Worm (Caenorhabditis elegans): ENCODE data around the gene lys-3.

Gene lys-3

ce11 chrV:10283444-10283843, at the start of gene lys-3:
Gene lys-3, minus strand, starts transcription at chrV:10283544.
- TF ChIP-seq mbf-1 (tag; optimal IDR thresholded peaks at IDR 0.05) (no peak), nhr-237 (tag; optimal IDR thresholded peaks at IDR 0.05) (no peak), F13H6.1 (tag; optimal IDR thresholded peaks at IDR 0.05) (no peak), blmp-1 (tag; optimal IDR thresholded peaks at IDR 0.05; ENCODE audit: insufficient read depth) (no peak), nhr-77 (tag; optimal IDR thresholded peaks at IDR 0.05) (no peak), zag-1 (tag; optimal IDR thresholded peaks at IDR 0.05) (no peak), lin-13 (GFP tag; optimal IDR thresholded peaks at IDR 0.05) (no peak), R02D3.7 (tag; optimal IDR thresholded peaks at IDR 0.05) (no peak), mab-5 (tag; optimal IDR thresholded peaks at IDR 0.05) (no peak), nhr-11 (tag; optimal IDR thresholded peaks at IDR 0.05) (no peak), nhr-10 (tag; optimal IDR thresholded peaks at IDR 0.05) (no peak)

ce11 chrV:10332012-10332411, 48.7 kb upstream of the lys-3 start, which contains the start of gene crm-1:
Gene crm-1, minus strand, starts transcription at chrV:10332112.
- TF ChIP-seq alr-1 (tag; optimal IDR thresholded peaks at IDR 0.05): no peak
- TF ChIP-seq egl-27 (tag; optimal IDR thresholded peaks at IDR 0.05): no peak
- TF ChIP-seq lin-11 (tag; optimal IDR thresholded peaks at IDR 0.05): no peak
- TF ChIP-seq nhr-25 (tag; optimal IDR thresholded peaks at IDR 0.05): no peak

- TF ChIP-seq F13H6.1 (tag; optimal IDR thresholded peaks at IDR 0.05) (peak; percentile 8), mdl-1 (tag; optimal IDR thresholded peaks at IDR 0.05) (no peak)
Observed at ce11 chrV:10328080-10328479, 44.7 kb upstream of the lys-3 start.

ce11 chrV:10323537-10323936, 40.2 kb upstream of the lys-3 start:
- TF ChIP-seq nhr-129 (tag; optimal IDR thresholded peaks at IDR 0.05) (no peak), R02D3.7 (tag; optimal IDR thresholded peaks at IDR 0.05) (no peak), ama-1 (optimal IDR thresholded peaks at IDR 0.05) (no peak), nhr-237 (tag; optimal IDR thresholded peaks at IDR 0.05) (no peak), peb-1 (tag; optimal IDR thresholded peaks at IDR 0.05) (no peak), ZK546.5 (tag; optimal IDR thresholded peaks at IDR 0.05) (no peak), ceh-16 (tag; optimal IDR thresholded peaks at IDR 0.05) (no peak), lin-13 (GFP tag; optimal IDR thresholded peaks at IDR 0.05) (no peak), ztf-11 (tag; optimal IDR thresholded peaks at IDR 0.05) (no peak), nhr-25 (tag; optimal IDR thresholded peaks at IDR 0.05) (no peak), aly-2 (tag; optimal IDR thresholded peaks at IDR 0.05) (no peak), sma-9 (GFP tag; optimal IDR thresholded peaks at IDR 0.05) (no peak), sma-9 (tag; optimal IDR thresholded peaks at IDR 0.05) (no peak), fos-1 (tag; optimal IDR thresholded peaks at IDR 0.05) (no peak), unc-62 (GFP tag; optimal IDR thresholded peaks at IDR 0.05) (no peak), nhr-6 (tag; optimal IDR thresholded peaks at IDR 0.05) (no peak), sma-3 (GFP tag; optimal IDR thresholded peaks at IDR 0.05) (no peak), skn-1 (tag; optimal IDR thresholded peaks at IDR 0.05) (no peak), nhr-10 (tag; optimal IDR thresholded peaks at IDR 0.05) (no peak)

- TF ChIP-seq snpc-4 (tag; optimal IDR thresholded peaks at IDR 0.05) (peak; percentile 53), sma-3 (GFP tag; optimal IDR thresholded peaks at IDR 0.05) (peak; percentile 76), lin-11 (tag; optimal IDR thresholded peaks at IDR 0.05) (no peak), nhr-129 (tag; optimal IDR thresholded peaks at IDR 0.05) (peak; percentile 25), elt-1 (tag; optimal IDR thresholded peaks at IDR 0.05) (no peak), sma-9 (GFP tag; optimal IDR thresholded peaks at IDR 0.05) (peak; percentile 86), sma-9 (tag; optimal IDR thresholded peaks at IDR 0.05) (no peak), C34F6.9 (tag; optimal IDR thresholded peaks at IDR 0.05) (peak; percentile 69), crh-2 (tag; optimal IDR thresholded peaks at IDR 0.05) (peak; percentile 66), fos-1 (tag; optimal IDR thresholded peaks at IDR 0.05) (peak; percentile 34), F13H6.1 (tag; optimal IDR thresholded peaks at IDR 0.05) (peak; percentile 52)
Observed at ce11 chrV:10320101-10320761, 36.9 kb upstream of the lys-3 start, which contains the start of the genes gna-1 and B0024.13. Gene gna-1, minus strand, starts transcription at chrV:10320151. Gene B0024.13, plus strand, starts transcription at chrV:10320711.

Data from whole organism, L2 larva.